Fruit fly (Drosophila melanogaster) whole organism, embryonic: ENCODE results near the gene CG15043.

Source experiments
- Awh ChIP-seq: fragments of 200-800 bp; sonication (Bioruptor generic); IDR thresholded peaks from 2 replicates; pipeline ENCODE4, ENCODE4 v1.3.6; 2022; ENCODE audit warnings: missing biosample characterization, missing genetic modification characterization
- Bgb ChIP-seq: fragments of 200-800 bp; sonication (Bioruptor generic); IDR thresholded peaks from 2 replicates; pipeline ENCODE4 v1.3.6; 2022; ENCODE audit warnings: missing biosample characterization, missing genetic modification characterization; ENCODE audit not compliant: partially characterized antibody
- CG10959 ChIP-seq: fragments of 200-800 bp; sonication (Bioruptor generic); IDR thresholded peaks from 2 replicates; pipeline ENCODE4 v1.3.6; 2022; ENCODE audit warnings: missing biosample characterization, missing genetic modification characterization
- CG10979 ChIP-seq: fragments of 200-800 bp; sonication (Bioruptor generic); optimal IDR thresholded peaks from 2 replicates; lab custom pipeline; 2018; ENCODE audit warnings: missing biosample characterization, mild to moderate bottlenecking, missing genetic modification characterization, moderate library complexity
- CG11504 ChIP-seq: fragments of 200-800 bp; sonication (Bioruptor generic); optimal IDR thresholded peaks from 3 replicates; lab custom pipeline; 2019; ENCODE audit warnings: missing biosample characterization, mild to moderate bottlenecking, missing genetic modification characterization, moderate library complexity
- CG11723 ChIP-seq: fragments of 200-800 bp; sonication (Bioruptor generic); optimal IDR thresholded peaks from 2 replicates; lab custom pipeline; 2017; ENCODE audit warnings: missing biosample characterization, mild to moderate bottlenecking, missing genetic modification characterization
- CG12219 ChIP-seq: fragments of 200-800 bp; sonication (Bioruptor generic); optimal IDR thresholded peaks from 3 replicates; lab custom pipeline; 2018; ENCODE audit warnings: missing biosample characterization, mild to moderate bottlenecking, missing genetic modification characterization
- CG14710 ChIP-seq: fragments of 200-800 bp; sonication (Bioruptor generic); optimal IDR thresholded peaks from 3 replicates; lab custom pipeline; 2019; ENCODE audit warnings: missing biosample characterization, mild to moderate bottlenecking, missing genetic modification characterization, moderate library complexity
- CG15601 ChIP-seq: fragments of 200-800 bp; sonication (Bioruptor generic); optimal IDR thresholded peaks from 3 replicates; lab custom pipeline; 2019; ENCODE audit warnings: missing biosample characterization, mild to moderate bottlenecking, missing genetic modification characterization, moderate library complexity
- CG16863 ChIP-seq: fragments of 200-800 bp; sonication (Bioruptor generic); optimal IDR thresholded peaks from 3 replicates; lab custom pipeline; 2016; ENCODE audit warnings: missing biosample characterization, missing genetic modification characterization
- CG17186 ChIP-seq: fragments of 200-800 bp; sonication (Bioruptor generic); optimal IDR thresholded peaks from 3 replicates; lab custom pipeline; 2017; ENCODE audit warnings: missing biosample characterization, missing genetic modification reagents, missing genetic modification characterization
- CG17829 ChIP-seq: fragments of 200-800 bp; optimal IDR thresholded peaks from 2 replicates; lab custom pipeline; 2019; ENCODE audit warnings: missing biosample characterization, mild to moderate bottlenecking, missing genetic modification characterization, moderate library complexity
- CG2199 ChIP-seq: fragments of 200-800 bp; sonication (Bioruptor generic); IDR thresholded peaks from 3 replicates; pipeline ENCODE4 v1.3.6; 2022; ENCODE audit warnings: missing biosample characterization, missing genetic modification characterization
- CG2712 ChIP-seq: fragments of 200-800 bp; optimal IDR thresholded peaks from 3 replicates; lab custom pipeline; 2019; ENCODE audit warnings: missing biosample characterization, mild to moderate bottlenecking, missing genetic modification characterization, moderate library complexity
- CG4360 ChIP-seq: fragments of 200-800 bp; sonication (Bioruptor generic); IDR thresholded peaks from 2 replicates; pipeline ENCODE4 v1.3.6; 2022; ENCODE audit warnings: missing biosample characterization, missing genetic modification characterization
- CG4424 ChIP-seq: fragments of 200-800 bp; sonication (Bioruptor generic); optimal IDR thresholded peaks from 3 replicates; lab custom pipeline; 2016; ENCODE audit warnings: missing biosample characterization, missing genetic modification characterization
- CG4707 ChIP-seq: fragments of 200-800 bp; sonication (Bioruptor generic); optimal IDR thresholded peaks from 2 replicates; lab custom pipeline; 2018; ENCODE audit warnings: missing biosample characterization, mild to moderate bottlenecking, missing genetic modification characterization, moderate library complexity
- CG5180 ChIP-seq: fragments of 200-800 bp; sonication (Bioruptor generic); optimal IDR thresholded peaks from 3 replicates; lab custom pipeline; 2017; ENCODE audit warnings: missing biosample characterization, missing genetic modification characterization, mild to moderate bottlenecking, moderate library complexity, missing genetic modification reagents
- CG5245 ChIP-seq: fragments of 200-800 bp; sonication (Bioruptor generic); optimal IDR thresholded peaks from 3 replicates; lab custom pipeline; 2016; ENCODE audit warnings: missing biosample characterization, missing genetic modification characterization
- CG7271 ChIP-seq: fragments of 200-800 bp; sonication (Bioruptor generic); optimal IDR thresholded peaks from 2 replicates; lab custom pipeline; 2018; ENCODE audit warnings: missing biosample characterization, mild to moderate bottlenecking, missing genetic modification characterization, moderate library complexity
- CG7372 ChIP-seq: fragments of 200-800 bp; sonication (Bioruptor generic); IDR thresholded peaks from 2 replicates; pipeline ENCODE4 v1.3.6; 2022; ENCODE audit warnings: missing biosample characterization, missing genetic modification characterization
- CG8281 ChIP-seq: fragments of 200-800 bp; sonication (Bioruptor generic); optimal IDR thresholded peaks from 2 replicates; lab custom pipeline; 2018; ENCODE audit warnings: missing biosample characterization, mild to moderate bottlenecking, missing genetic modification characterization, moderate library complexity
- CG8388 ChIP-seq: fragments of 200-800 bp; sonication (Bioruptor generic); optimal IDR thresholded peaks from 2 replicates; lab custom pipeline; 2019; ENCODE audit warnings: missing biosample characterization, mild to moderate bottlenecking, missing genetic modification characterization, moderate library complexity
- CoRest ChIP-seq: fragments of 200-800 bp; sonication (Bioruptor generic); optimal IDR thresholded peaks from 3 replicates; lab custom pipeline; 2018; ENCODE audit warnings: missing biosample characterization, mild to moderate bottlenecking, missing genetic modification characterization, moderate library complexity
- D19A ChIP-seq: fragments of 200-800 bp; optimal IDR thresholded peaks from 3 replicates; lab custom pipeline; 2019; ENCODE audit warnings: missing biosample characterization, mild to moderate bottlenecking, missing genetic modification characterization, moderate library complexity
- ERR ChIP-seq: fragments of 200-800 bp; sonication (Bioruptor generic); optimal IDR thresholded peaks from 2 replicates; lab custom pipeline; 2016; ENCODE audit warnings: missing biosample characterization, missing genetic modification characterization
- Jarid2 ChIP-seq: fragments of 200-800 bp; sonication (Bioruptor generic); optimal IDR thresholded peaks from 3 replicates; lab custom pipeline; 2017; ENCODE audit warnings: mild to moderate bottlenecking, missing biosample characterization, missing genetic modification reagents, missing genetic modification characterization
- MESR4 ChIP-seq: fragments of 200-800 bp; sonication (Bioruptor generic); optimal IDR thresholded peaks from 2 replicates; lab custom pipeline; 2018; ENCODE audit warnings: missing biosample characterization, mild to moderate bottlenecking, missing genetic modification characterization, moderate library complexity
- Med ChIP-seq: fragments of 200-800 bp; sonication (Bioruptor generic); peaks from one replicate; lab custom pipeline; 2016; ENCODE audit warnings: missing biosample characterization, missing genetic modification characterization, mild to moderate bottlenecking, inconsistent platforms, moderate library complexity
- NC2β ChIP-seq: fragments of 200-800 bp; sonication (Bioruptor generic); optimal IDR thresholded peaks from 2 replicates; lab custom pipeline; 2016; ENCODE audit warnings: missing biosample characterization, missing genetic modification characterization
- Xbp1 ChIP-seq: fragments of 200-800 bp; sonication (Bioruptor generic); optimal IDR thresholded peaks from 3 replicates; lab custom pipeline; 2016; ENCODE audit warnings: missing biosample characterization, mild to moderate bottlenecking, missing genetic modification characterization
- ap ChIP-seq: fragments of 200-800 bp; sonication (Bioruptor generic); IDR thresholded peaks from 2 replicates; pipeline ENCODE4 v1.3.6; 2022; ENCODE audit warnings: missing biosample characterization, missing genetic modification characterization
- bowl ChIP-seq: fragments of 200-800 bp; sonication (Bioruptor generic); IDR thresholded peaks from 2 replicates; pipeline ENCODE4 v1.3.6; 2022; ENCODE audit warnings: missing biosample characterization, missing genetic modification characterization
- bsh ChIP-seq, 2 experiments: fragments of 200-800 bp; sonication (Bioruptor generic); optimal IDR thresholded peaks; 2 replicates each; lab custom pipeline; 2017 to 2018; ENCODE audit warnings: mild to moderate bottlenecking in 2 of 2, missing biosample characterization in 2 of 2, missing genetic modification characterization in 2 of 2, moderate library complexity in 1 of 2
- chif ChIP-seq, 2 experiments: fragments of 200-800 bp; sonication (Bioruptor generic); optimal IDR thresholded peaks; 3 replicates each; lab custom pipeline; 2016; ENCODE audit warnings: missing biosample characterization in 2 of 2, missing genetic modification characterization in 2 of 2
- danr ChIP-seq: fragments of 200-800 bp; sonication (Bioruptor generic); IDR thresholded peaks from 2 replicates; pipeline ENCODE4 v1.3.6; 2022; ENCODE audit warnings: missing biosample characterization, missing genetic modification characterization
- grau ChIP-seq: fragments of 200-800 bp; optimal IDR thresholded peaks from 3 replicates; lab custom pipeline; 2019; ENCODE audit warnings: missing biosample characterization, mild to moderate bottlenecking, missing genetic modification characterization, moderate library complexity
- knrl ChIP-seq: fragments of 200-800 bp; sonication (Bioruptor generic); IDR thresholded peaks from 3 replicates; pipeline ENCODE4 v1.3.6; 2022; ENCODE audit warnings: missing biosample characterization, missing genetic modification characterization; ENCODE audit not compliant: partially characterized antibody
- p53 ChIP-seq: fragments of 200-800 bp; sonication (Bioruptor generic); optimal IDR thresholded peaks from 2 replicates; lab custom pipeline; 2016; ENCODE audit warnings: missing biosample characterization, missing genetic modification characterization
- phol ChIP-seq: fragments of 200-800 bp; sonication (Bioruptor generic); optimal IDR thresholded peaks from 3 replicates; lab custom pipeline; 2018; ENCODE audit warnings: missing biosample characterization, mild to moderate bottlenecking, missing genetic modification characterization, moderate library complexity
- psq ChIP-seq: fragments of 200-800 bp; sonication (Bioruptor generic); optimal IDR thresholded peaks from 2 replicates; lab custom pipeline; 2017; ENCODE audit warnings: missing biosample characterization, missing genetic modification characterization
- ro ChIP-seq: fragments of 200-800 bp; sonication (Bioruptor generic); IDR thresholded peaks from 2 replicates; pipeline ENCODE4 v1.3.6; 2022; ENCODE audit warnings: missing biosample characterization, missing genetic modification characterization
- scrt ChIP-seq: fragments of 200-800 bp; sonication (Bioruptor generic); optimal IDR thresholded peaks from 2 replicates; lab custom pipeline; 2018; ENCODE audit warnings: missing biosample characterization, mild to moderate bottlenecking, missing genetic modification characterization, moderate library complexity
- sima ChIP-seq: fragments of 200-800 bp; sonication (Bioruptor generic); optimal IDR thresholded peaks from 2 replicates; lab custom pipeline; 2016; ENCODE audit warnings: missing biosample characterization, missing genetic modification characterization
- tx ChIP-seq: fragments of 200-800 bp; sonication (Bioruptor generic); optimal IDR thresholded peaks from 2 replicates; lab custom pipeline; 2016; ENCODE audit warnings: missing biosample characterization, missing genetic modification characterization
- yki ChIP-seq: fragments of >200 bp; optimal IDR thresholded peaks from 3 replicates; lab custom pipeline; 2018
- zf30C ChIP-seq: fragments of 200-800 bp; sonication (Bioruptor generic); optimal IDR thresholded peaks from 3 replicates; lab custom pipeline; 2018; ENCODE audit warnings: missing biosample characterization, mild to moderate bottlenecking, missing genetic modification characterization

CG15043 gene

dm6 chrX:18522395-18523104 is 28.6 kb upstream of the CG15043 start, which contains the start of gene CG6481 (continued):
- TF ChIP-seq yki (no peak), phol (tag; lab: Kevin White, UChicago) (peak; percentile 29), chif (GFP tag; optimal IDR thresholded peaks at IDR 0.05; lab: Kevin White, UChicago) (no peak), CG11504 (tag; lab: Kevin White, UChicago) (peak; percentile 19), scrt (GFP tag; lab: Kevin White, UChicago) (no peak), CG14710 (tag; lab: Kevin White, UChicago) (peak; percentile 12), ap (GFP tag; lab: Robert Waterston, UW) (no peak), D19A (tag; lab: Kevin White, UChicago) (peak; percentile 7), CG11723 (GFP tag; lab: Kevin White, UChicago) (no peak), CoRest (no peak), sima (GFP tag; lab: Kevin White, UChicago) (no peak), bsh (GFP tag; optimal IDR thresholded peaks at IDR 0.05; lab: Kevin White, UChicago) (peak in 1 of 2 experiments; percentile 22), zf30C (peak; percentile 32), CG10979 (tag; lab: Kevin White, UChicago) (peak; percentile 32), CG2712 (tag; lab: Kevin White, UChicago) (peak; percentile 20), ro (GFP tag; lab: Robert Waterston, UW) (no peak)

- TF ChIP-seq knrl = no peak
- TF ChIP-seq CG15601 (tag; lab: Kevin White, UChicago) = no peak
- no peak for TF ChIP-seq CG12219 (GFP tag; lab: Kevin White, UChicago)
- no peak for TF ChIP-seq MESR4
- TF ChIP-seq CG8281 (tag; lab: Kevin White, UChicago) = peak; percentile 61
- no peak for TF ChIP-seq Bgb (GFP tag; lab: Robert Waterston, UW)
- no peak for TF ChIP-seq CG17186 (GFP tag; lab: Kevin White, UChicago)
- no peak for TF ChIP-seq chif (GFP tag; optimal IDR thresholded peaks at IDR 0.05; lab: Kevin White, UChicago)
- peak; percentile 37 for TF ChIP-seq Med
- TF ChIP-seq CG5180 = peak; percentile 94
- TF ChIP-seq danr (GFP tag; lab: Robert Waterston, UW) = no peak
- TF ChIP-seq, all 482 proteins: peak for 3
Measured at dm6 chrX:18520360-18520759, 26.4 kb upstream of the CG15043 start.

dm6 chrX:18517415-18517814 is 23.4 kb upstream of the CG15043 start:
- peak; percentile 24 for TF ChIP-seq CG5245 (GFP tag; lab: Kevin White, UChicago)
- TF ChIP-seq bowl (GFP tag; lab: Robert Waterston, UW) = no peak
- TF ChIP-seq Jarid2 = no peak
- TF ChIP-seq grau = peak; percentile 29
- peak; percentile 100 for TF ChIP-seq CG4360 (GFP tag; lab: Robert Waterston, UW)
- TF ChIP-seq CG5180 = peak; percentile 45
- TF ChIP-seq tx (GFP tag; lab: Kevin White, UChicago) = no peak
- TF ChIP-seq CG17829 (tag; lab: Kevin White, UChicago) = peak; percentile 40
- no peak for TF ChIP-seq CG7372
- no peak for TF ChIP-seq CG16863 (GFP tag; lab: Kevin White, UChicago)
- TF ChIP-seq CG4707 = peak; percentile 5
- TF ChIP-seq CG4424 (GFP tag; lab: Kevin White, UChicago) = no peak
- 0 out of 2 replicates have a peak, but pooled peaks have one; percentile 5 for TF ChIP-seq CG10959
- TF ChIP-seq Xbp1 (GFP tag; lab: Kevin White, UChicago) = peak; percentile 57
- TF ChIP-seq p53 = no peak
- TF ChIP-seq NC2β (GFP tag; lab: Kevin White, UChicago) = peak; percentile 46
- TF ChIP-seq D19A (tag; lab: Kevin White, UChicago) = peak; percentile 15
- peak; percentile 62; the same call in 1 of the 2 replicates for TF ChIP-seq Awh (GFP tag; lab: Robert Waterston, UW)
- peak; percentile 83; the same call in 2 of the 3 replicates for TF ChIP-seq CG2199
- TF ChIP-seq CG8388 = peak; percentile 6
- TF ChIP-seq psq (GFP tag; lab: Kevin White, UChicago) = no peak
- TF ChIP-seq CG7271 = no peak
- no peak for TF ChIP-seq ERR (GFP tag; lab: Kevin White, UChicago)
